Worm (Caenorhabditis elegans): ENCODE data around the gene clec-151.

The clec-151 gene

DNA sequence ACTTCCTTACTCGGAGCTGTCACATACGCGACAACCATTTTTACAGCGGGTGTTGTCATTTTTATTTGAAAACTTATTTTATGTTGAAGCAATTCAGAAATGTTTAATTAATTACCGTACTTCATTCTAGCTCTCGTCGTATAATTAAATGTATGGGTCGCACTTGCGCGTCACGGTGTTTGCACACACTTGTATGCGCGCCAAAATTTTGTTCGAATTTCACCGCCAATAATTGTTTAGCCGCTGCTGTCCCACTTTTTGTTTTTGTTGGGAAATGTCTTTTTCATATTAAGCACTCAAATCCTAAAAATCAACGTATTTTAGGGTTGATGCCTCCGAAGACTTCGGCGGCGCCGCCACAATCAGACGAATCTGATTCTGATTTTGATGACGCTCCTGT lies 41.1 kb upstream of the clec-151 start, which contains the start of the genes F35G12.7 and smc-4 (continued):
- TF ChIP-seq irx-1 (tag; optimal IDR thresholded peaks at IDR 0.05) = peak; percentile 46

DNA sequence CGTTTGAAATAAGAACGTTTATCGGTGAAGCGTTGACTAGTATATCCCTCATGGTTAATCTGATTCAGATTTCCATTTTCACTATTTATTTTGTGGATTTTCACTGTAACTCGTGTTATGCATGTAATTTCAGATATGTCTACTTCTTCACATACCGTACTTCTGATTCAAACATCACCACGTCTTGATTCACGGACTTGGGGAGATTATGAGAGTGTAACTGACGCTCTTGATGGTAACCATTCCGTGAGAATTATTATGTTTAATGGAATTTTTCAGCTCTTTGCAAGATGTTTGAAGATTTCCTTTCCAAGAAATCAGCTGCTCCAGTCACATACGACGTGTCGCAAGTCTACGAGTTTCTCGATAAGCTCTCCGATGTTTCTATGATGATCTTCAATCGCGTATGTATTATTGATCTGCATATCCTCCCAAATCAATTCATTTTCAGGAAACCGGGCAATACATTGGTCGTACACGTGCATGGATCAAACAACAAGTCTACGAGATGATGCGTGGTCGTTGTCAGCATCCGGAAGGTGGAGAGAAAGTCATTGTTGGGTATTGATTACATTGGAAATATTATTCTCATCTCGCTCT lies 35.1 kb upstream of the clec-151 start, which contains the start of gene erh-2:
Gene erh-2, plus strand, starts transcription at position 134 of the 600 bp plus-strand sequence.
- no peak for TF ChIP-seq alr-1 (tag; optimal IDR thresholded peaks at IDR 0.05; ENCODE audit: borderline replicate concordance)
- TF ChIP-seq nhr-85 (tag) = peak; percentile 62
- TF ChIP-seq fkh-4 (tag; optimal IDR thresholded peaks at IDR 0.05; ENCODE audit: borderline replicate concordance) = no peak
- no peak for TF ChIP-seq nhr-19 (GFP tag; conservative IDR thresholded peaks at IDR 0.05)
- TF ChIP-seq elt-2 (tag; optimal IDR thresholded peaks at IDR 0.05) = no peak
- no peak for TF ChIP-seq hpl-2 (GFP tag; optimal IDR thresholded peaks at IDR 0.05)

DNA sequence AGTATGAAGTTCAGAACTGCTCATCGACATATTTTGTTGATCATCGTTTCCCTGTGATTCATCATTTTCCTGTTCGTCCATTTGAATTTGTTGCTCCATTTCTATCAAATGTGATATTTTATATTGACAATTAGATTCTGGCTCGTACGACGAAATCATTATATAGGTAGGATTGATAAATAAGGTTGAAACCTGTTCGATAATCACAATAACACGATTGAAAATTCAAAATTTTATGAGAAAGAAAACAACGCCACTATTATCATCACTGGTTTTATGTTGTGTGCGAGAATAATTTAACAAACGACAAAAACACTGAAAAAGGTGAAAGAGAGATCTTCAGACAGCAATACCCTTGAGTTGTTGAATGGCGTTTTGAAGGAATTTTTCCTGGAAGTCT lies 33.9 kb upstream of the clec-151 start, which contains the start of gene apc-11:
Gene apc-11, minus strand, starts transcription at position 101 of the 400 bp plus-strand sequence.
- no peak for TF ChIP-seq lin-14 (GFP tag; optimal IDR thresholded peaks at IDR 0.05)
- TF ChIP-seq nhr-85 (tag) = peak; percentile 52
- no peak for TF ChIP-seq unc-86 (tag; optimal IDR thresholded peaks at IDR 0.05)
- TF ChIP-seq efl-3 (GFP tag; optimal IDR thresholded peaks at IDR 0.05) = no peak
- no peak for TF ChIP-seq mab-9 (GFP tag; IDR thresholded peaks at IDR 0.05)
- no peak for TF ChIP-seq snpc-4 (tag; optimal IDR thresholded peaks at IDR 0.05)
- TF ChIP-seq elt-3 (tag; optimal IDR thresholded peaks at IDR 0.05) = no peak

DNA sequence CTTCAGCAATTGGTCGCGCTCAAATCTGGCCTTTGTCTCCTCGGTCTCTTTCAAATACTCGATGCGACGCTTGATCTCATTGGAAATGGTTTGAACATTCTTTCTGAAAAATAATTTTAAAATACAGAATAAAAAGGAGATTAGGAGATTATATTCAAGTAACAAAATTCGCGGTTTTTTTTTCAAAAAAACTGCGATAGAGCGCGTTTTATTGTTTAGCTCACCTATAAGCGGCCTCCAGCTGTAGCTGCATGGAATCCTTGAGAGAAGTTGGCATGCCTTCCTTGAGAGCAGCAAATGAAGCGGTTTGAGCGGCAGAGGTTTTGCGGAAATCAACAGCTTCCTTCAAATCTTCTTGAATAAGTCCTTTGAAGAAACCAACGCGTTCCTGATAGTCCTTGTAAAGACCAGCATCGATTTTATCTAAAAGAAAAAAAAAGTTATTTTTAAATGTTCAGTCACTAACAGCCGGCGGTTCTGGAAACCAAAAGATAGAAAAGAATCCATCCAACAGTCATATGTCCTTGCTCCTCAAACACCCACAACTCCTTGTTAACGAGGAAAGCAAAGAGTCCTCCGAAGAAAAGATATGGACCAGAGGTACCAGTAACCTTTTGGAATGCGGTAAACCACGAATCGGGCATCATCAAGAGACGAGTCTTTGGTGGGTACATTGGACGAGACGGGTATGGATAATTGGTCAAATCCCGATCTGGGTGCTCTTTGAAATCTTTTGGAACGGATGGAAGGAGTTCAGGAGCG lies 33.3 kb upstream of the clec-151 start:
- peak; percentile 16 to 37 for TF ChIP-seq efl-1 (optimal IDR thresholded peaks at IDR 0.05)
- peak; percentile 54 to 93 for TF ChIP-seq efl-1 (GFP tag; optimal IDR thresholded peaks at IDR 0.05 in 1 of 2)
- peak; percentile 35 to 54 (median 42) for TF ChIP-seq dpl-1 (GFP tag; optimal IDR thresholded peaks at IDR 0.05)
- TF ChIP-seq egl-13 (tag; optimal IDR thresholded peaks at IDR 0.05) = no peak
- peak in 1 of 2 experiments; percentile 25 for TF ChIP-seq lsy-2 (tag; optimal IDR thresholded peaks at IDR 0.05)
- TF ChIP-seq tlp-1 (tag; optimal IDR thresholded peaks at IDR 0.05) = no peak
- peak in 1 of 2 experiments; percentile 54 for TF ChIP-seq lin-35 (GFP tag; optimal IDR thresholded peaks at IDR 0.05)
- TF ChIP-seq lin-15B (tag; optimal IDR thresholded peaks at IDR 0.05) = no peak

DNA sequence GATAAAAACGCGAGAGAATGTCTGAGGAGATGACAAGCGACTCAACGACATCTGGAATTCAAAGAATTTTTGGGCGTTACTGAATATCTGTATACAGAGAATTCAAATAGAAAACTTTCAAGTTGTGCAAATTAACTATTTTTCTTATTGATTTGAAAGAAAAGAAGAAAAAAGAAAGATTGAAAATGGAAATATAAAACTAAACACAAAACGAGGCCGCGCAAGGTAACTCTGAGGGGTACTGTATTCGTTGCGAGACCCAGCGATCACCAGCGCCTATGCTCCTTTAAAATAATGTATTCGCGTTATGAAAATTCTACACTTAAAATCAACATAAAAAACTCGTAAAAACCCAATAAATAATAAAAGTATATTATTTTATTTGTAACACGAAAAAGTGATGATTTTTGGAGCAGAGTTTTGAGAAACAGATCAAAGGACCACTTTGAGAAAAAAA lies 32.5 kb upstream of the clec-151 start, which contains the start of gene asb-1:
Gene asb-1, minus strand, starts transcription at position 51 of the 457 bp plus-strand sequence.
- TF ChIP-seq aha-1 (tag; optimal IDR thresholded peaks at IDR 0.05) = no peak
- no peak for TF ChIP-seq mab-9 (GFP tag; IDR thresholded peaks at IDR 0.05)
- TF ChIP-seq mef-2 (tag; optimal IDR thresholded peaks at IDR 0.05) = no peak
- peak; percentile 43 for TF ChIP-seq nhr-85 (tag)
- TF ChIP-seq irx-1 (tag; optimal IDR thresholded peaks at IDR 0.05) = no peak
- TF ChIP-seq lir-3 (tag; optimal IDR thresholded peaks at IDR 0.05; ENCODE audit: poor library complexity) = no peak
- no peak for TF ChIP-seq hlh-4 (tag; optimal IDR thresholded peaks at IDR 0.05)
- TF ChIP-seq vab-15 (tag; optimal IDR thresholded peaks at IDR 0.05) = no peak

DNA sequence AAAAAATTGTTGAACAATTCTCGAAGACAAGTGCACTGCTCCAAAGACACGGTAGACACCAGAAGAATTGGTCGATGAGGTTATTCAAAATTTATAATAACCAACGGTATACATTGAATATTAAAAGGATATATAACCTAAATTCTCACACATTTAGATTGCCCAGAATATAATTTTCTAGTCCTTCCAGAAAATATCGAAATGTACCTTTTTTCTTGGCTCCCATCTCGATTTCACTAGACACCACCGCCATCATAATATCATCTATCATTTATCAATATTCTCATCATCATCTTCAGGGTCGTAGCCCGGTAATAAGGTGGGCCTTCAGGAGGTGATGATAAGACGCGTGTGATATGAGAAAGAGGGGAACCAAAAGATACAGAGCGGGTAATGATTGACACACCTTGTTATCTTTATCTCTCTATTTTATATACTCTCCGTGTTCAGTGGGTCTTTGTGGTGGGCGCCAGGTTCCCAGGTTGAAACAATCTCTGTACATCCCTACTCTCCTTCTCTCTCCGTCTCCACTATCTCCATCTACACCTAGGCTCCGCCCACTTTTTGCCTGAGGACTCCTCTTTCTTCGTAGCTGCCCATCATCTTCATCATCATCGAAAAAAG lies 28.0 kb upstream of the clec-151 start, which contains the start of gene mab-21:
Gene mab-21, plus strand, starts transcription at position 615 of the 624 bp plus-strand sequence.
- TF ChIP-seq elt-3 (tag; optimal IDR thresholded peaks at IDR 0.05) = peak in 5 of 6 experiments; percentile 40 to 85 (median 51)
- TF ChIP-seq nhr-20 (tag; optimal IDR thresholded peaks at IDR 0.05) = peak; percentile 9
- TF ChIP-seq ztf-4 (tag; optimal IDR thresholded peaks at IDR 0.05) = peak; percentile 32
- peak in 1 of 2 experiments; percentile 24 for TF ChIP-seq mdl-1 (tag; optimal IDR thresholded peaks at IDR 0.05)
- no peak for TF ChIP-seq skn-1 (tag; optimal IDR thresholded peaks at IDR 0.05)
- peak in 1 of 2 experiments; percentile 23 for TF ChIP-seq lsy-2 (tag; optimal IDR thresholded peaks at IDR 0.05)
- no peak for TF ChIP-seq C04F5.9 (tag; optimal IDR thresholded peaks at IDR 0.05)
- TF ChIP-seq nhr-71 (tag; optimal IDR thresholded peaks at IDR 0.05) = peak; percentile 34
- peak; percentile 3 for TF ChIP-seq nhr-85 (tag)
- peak in 1 of 2 experiments; percentile 15 for TF ChIP-seq lin-35 (GFP tag; optimal IDR thresholded peaks at IDR 0.05)
- peak; percentile 47 for TF ChIP-seq rnt-1 (tag; optimal IDR thresholded peaks at IDR 0.05)
- TF ChIP-seq efl-1 (optimal IDR thresholded peaks at IDR 0.05) = peak in 1 of 2 experiments; percentile 5
- TF ChIP-seq efl-1 (GFP tag; optimal IDR thresholded peaks at IDR 0.05 in 1 of 2) = no peak
- peak; percentile 22 for TF ChIP-seq snu-23 (GFP tag; optimal IDR thresholded peaks at IDR 0.05)
- TF ChIP-seq lin-14 (GFP tag; optimal IDR thresholded peaks at IDR 0.05) = peak; percentile 71
- no peak for TF ChIP-seq snpc-4 (tag; optimal IDR thresholded peaks at IDR 0.05)
- TF ChIP-seq unc-98 (GFP tag; IDR thresholded peaks at IDR 0.05) = no peak

Measured in whole organism, L1 larva.